Worm (Caenorhabditis elegans): ENCODE data around the gene ins-12.
A peak's percentile ranks its signal among the peaks of the same experiment; 100 is the strongest.

The ins-12 gene

DNA sequence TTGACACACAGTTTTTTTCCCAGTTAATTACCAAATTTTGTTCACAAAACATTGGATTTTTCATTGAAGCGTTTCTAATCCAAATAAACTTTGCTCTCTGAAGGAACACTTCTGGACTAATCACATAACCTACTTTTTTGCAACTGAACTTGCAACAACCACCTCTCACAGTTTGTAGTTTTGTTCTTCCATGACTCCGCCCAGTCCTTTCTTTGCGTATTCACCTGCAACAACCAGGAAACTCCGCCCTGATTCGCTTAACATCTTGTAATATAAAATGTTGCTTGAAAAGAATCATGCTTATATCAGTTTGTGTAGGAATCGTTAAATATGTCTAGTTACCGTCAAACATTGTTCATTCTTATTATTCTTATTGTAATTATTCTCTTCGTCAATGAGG lies 2.0 kb downstream of the ins-12 start, which contains the start of gene ins-11:
ins-11 (plus strand) TSS at position 301 of the 400 bp plus-strand sequence.
- no peak for TF ChIP-seq sox-4 (tag; optimal IDR thresholded peaks at IDR 0.05)
- TF ChIP-seq pag-3 (tag; optimal IDR thresholded peaks at IDR 0.05; ENCODE audit: borderline replicate concordance): no peak
- TF ChIP-seq C38D4.7 (GFP tag; optimal IDR thresholded peaks at IDR 0.05): no peak
- TF ChIP-seq pax-1 (tag; optimal IDR thresholded peaks at IDR 0.05): no peak
- no peak for TF ChIP-seq unc-86 (tag; optimal IDR thresholded peaks at IDR 0.05)
- TF ChIP-seq dmd-4 (tag; optimal IDR thresholded peaks at IDR 0.05; ENCODE audit: borderline replicate concordance): no peak
- no peak for TF ChIP-seq odd-2 (tag; optimal IDR thresholded peaks at IDR 0.05)
- TF ChIP-seq K02D7.2 (tag; optimal IDR thresholded peaks at IDR 0.05): no peak
- no peak for TF ChIP-seq fkh-10 (GFP tag; optimal IDR thresholded peaks at IDR 0.05)
- TF ChIP-seq fax-1 (tag; optimal IDR thresholded peaks at IDR 0.05): no peak
- TF ChIP-seq ceh-19 (GFP tag; optimal IDR thresholded peaks at IDR 0.05): no peak
- no peak for TF ChIP-seq ceh-31 (tag; optimal IDR thresholded peaks at IDR 0.05)
- TF ChIP-seq ztf-16 (tag; optimal IDR thresholded peaks at IDR 0.05): no peak
- TF ChIP-seq ceh-2 (tag; optimal IDR thresholded peaks at IDR 0.05): no peak
- TF ChIP-seq fkh-6 (tag; optimal IDR thresholded peaks at IDR 0.05): no peak
- no peak for TF ChIP-seq hlh-15 (tag; optimal IDR thresholded peaks at IDR 0.05)
- TF ChIP-seq pha-4 (tag; optimal IDR thresholded peaks at IDR 0.05): no peak
- TF ChIP-seq pros-1 (tag; optimal IDR thresholded peaks at IDR 0.05): no peak
- TF ChIP-seq che-1 (tag; optimal IDR thresholded peaks at IDR 0.05): no peak

DNA sequence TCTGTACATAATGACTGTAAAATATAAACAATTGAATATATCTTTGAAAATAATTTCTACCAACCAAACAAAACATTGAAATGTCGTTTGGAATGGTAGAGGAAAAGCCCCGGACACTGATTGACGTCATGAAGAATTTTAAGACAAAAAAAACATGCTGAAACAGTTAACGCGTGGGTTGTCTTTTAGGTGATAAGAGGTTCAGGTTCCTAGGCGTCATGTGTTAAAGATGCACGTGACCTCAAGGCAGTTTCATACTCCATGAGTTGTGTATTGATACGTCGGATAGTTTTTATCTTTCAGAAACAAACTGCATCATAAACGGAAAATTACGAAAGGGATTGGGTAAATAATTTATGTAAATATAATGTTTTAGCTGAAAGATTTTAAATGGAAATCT lies 2.7 kb downstream of the ins-12 start:
- TF ChIP-seq elt-2 (tag; optimal IDR thresholded peaks at IDR 0.05): peak; percentile 31
- TF ChIP-seq C38D4.7 (GFP tag; optimal IDR thresholded peaks at IDR 0.05): no peak
- no peak for TF ChIP-seq ceh-18 (tag; optimal IDR thresholded peaks at IDR 0.05)

DNA sequence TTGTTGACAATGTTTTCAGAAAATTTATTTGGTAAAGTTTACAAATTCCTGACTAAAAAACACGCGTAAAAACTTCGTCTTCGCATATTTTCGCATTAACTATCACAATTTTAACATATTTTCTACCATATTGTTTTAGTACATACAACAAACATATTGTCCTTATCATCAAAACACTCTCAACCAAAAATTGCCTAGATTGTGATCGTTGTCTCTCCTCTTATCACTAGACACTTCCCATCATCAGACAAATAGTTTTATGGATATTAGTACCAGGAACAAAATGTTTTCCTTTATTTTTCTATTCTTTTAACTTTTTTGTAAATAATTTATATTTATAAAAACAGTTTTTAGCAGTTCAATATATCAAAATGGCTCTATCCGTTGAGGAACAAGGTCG lies 7.0 kb downstream of the ins-12 start, which contains the start of gene C17C3.3:
C17C3.3 (plus strand) TSS at position 346 of the 400 bp plus-strand sequence.
- no peak for TF ChIP-seq hlh-8 (tag; optimal IDR thresholded peaks at IDR 0.05)
- peak; percentile 88 for TF ChIP-seq elt-2 (tag; optimal IDR thresholded peaks at IDR 0.05)

DNA sequence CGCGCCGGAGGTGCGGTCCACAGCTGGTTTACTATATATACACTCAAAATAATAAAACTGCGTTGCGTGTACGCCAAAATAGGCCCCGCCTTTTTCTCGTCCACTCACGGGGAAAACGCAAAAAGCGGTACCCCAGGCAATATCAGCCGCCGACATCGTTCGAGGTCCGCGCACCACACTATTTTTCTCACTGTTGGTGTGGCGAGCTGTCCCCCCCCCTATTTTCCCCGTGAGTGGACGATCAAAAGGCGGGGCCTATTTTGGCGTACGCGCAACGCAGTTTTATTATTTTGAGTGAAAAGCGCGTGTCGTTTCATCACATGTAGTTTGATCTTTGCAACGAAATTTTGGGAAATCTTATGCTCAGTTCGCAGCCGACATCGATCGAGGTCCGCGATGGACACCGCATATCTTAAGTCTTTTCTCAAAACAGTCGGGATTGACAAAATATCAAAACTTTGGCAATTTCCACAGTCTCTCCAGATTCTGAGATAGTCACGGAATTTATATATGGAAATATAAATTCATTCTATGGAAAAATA lies 10.7 kb downstream of the ins-12 start:
- TF ChIP-seq ceh-30 (tag; optimal IDR thresholded peaks at IDR 0.05) (no peak), nfya-1 (tag; optimal IDR thresholded peaks at IDR 0.05) (no peak), unc-42 (tag; optimal IDR thresholded peaks at IDR 0.05) (no peak), dve-1 (tag; optimal IDR thresholded peaks at IDR 0.05) (no peak), tbx-2 (tag; optimal IDR thresholded peaks at IDR 0.05) (no peak), pax-1 (tag; optimal IDR thresholded peaks at IDR 0.05) (no peak), sox-4 (tag; optimal IDR thresholded peaks at IDR 0.05) (no peak), hlh-6 (tag; optimal IDR thresholded peaks at IDR 0.05) (no peak), pha-2 (tag; optimal IDR thresholded peaks at IDR 0.05) (no peak), ceh-18 (tag; optimal IDR thresholded peaks at IDR 0.05) (no peak), tbx-7 (tag; optimal IDR thresholded peaks at IDR 0.05) (no peak), elt-4 (tag; optimal IDR thresholded peaks at IDR 0.05) (no peak), fkh-6 (tag; optimal IDR thresholded peaks at IDR 0.05) (no peak), hlh-30 (tag; optimal IDR thresholded peaks at IDR 0.05; ENCODE audit: insufficient read depth) (no peak), zip-5 (tag; optimal IDR thresholded peaks at IDR 0.05) (no peak), Y22D7AL.16 (tag; optimal IDR thresholded peaks at IDR 0.05) (no peak), ttx-3 (tag; optimal IDR thresholded peaks at IDR 0.05) (no peak)

DNA sequence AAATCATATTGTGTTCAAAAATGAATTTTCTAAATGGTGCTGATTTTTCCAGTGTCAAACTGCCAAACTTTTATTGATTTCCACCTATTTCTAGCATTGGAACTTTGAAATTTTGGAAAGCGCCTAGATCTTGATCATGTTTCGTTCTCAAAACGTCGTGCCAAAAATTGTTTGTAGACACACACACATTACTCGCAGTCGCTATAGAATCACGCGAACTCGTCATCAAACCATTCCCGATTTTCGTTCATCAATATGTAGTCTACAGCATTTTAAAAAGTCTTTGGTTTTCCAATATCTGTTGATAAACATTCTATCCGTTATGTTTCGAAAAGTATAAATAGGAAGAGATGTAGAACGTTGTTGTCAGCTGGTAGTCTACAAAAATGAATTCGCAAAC lies 15.9 kb downstream of the ins-12 start, which contains the start of the genes C17C3.1 and C17C3.15:
C17C3.1 (plus strand) TSS at position 301 of the 400 bp plus-strand sequence.
C17C3.15 (plus strand) TSS at position 383 of the 400 bp plus-strand sequence.
- TF ChIP-seq mec-3 (tag; optimal IDR thresholded peaks at IDR 0.05; ENCODE audit: borderline replicate concordance) (no peak), nhr-11 (tag; optimal IDR thresholded peaks at IDR 0.05) (no peak), dmd-4 (tag; optimal IDR thresholded peaks at IDR 0.05; ENCODE audit: borderline replicate concordance) (no peak), elt-4 (tag; optimal IDR thresholded peaks at IDR 0.05) (no peak), ceh-24 (tag; optimal IDR thresholded peaks at IDR 0.05) (no peak), ceh-30 (tag; optimal IDR thresholded peaks at IDR 0.05) (no peak), ceh-19 (GFP tag; optimal IDR thresholded peaks at IDR 0.05) (no peak), hlh-15 (tag; optimal IDR thresholded peaks at IDR 0.05) (no peak), ceh-48 (tag; optimal IDR thresholded peaks at IDR 0.05) (no peak), ttx-3 (tag; optimal IDR thresholded peaks at IDR 0.05) (no peak), syd-9 (tag; optimal IDR thresholded peaks at IDR 0.05) (no peak), K02D7.2 (tag; optimal IDR thresholded peaks at IDR 0.05) (no peak), pax-1 (tag; optimal IDR thresholded peaks at IDR 0.05) (no peak)

Measured in whole organism, late embryonic.